Worm (Caenorhabditis elegans) whole organism, late embryonic: ENCODE measurements around the gene C28D4.7.

Source experiments
- F13H6.1 ChIP-seq: sonication (generic microtip); optimal IDR thresholded peaks from 2 replicates; lab custom pipeline; 2016; ENCODE audit warnings: missing genetic modification characterization, missing compliant biosample characterization
- K02D7.2 ChIP-seq: sonication (generic microtip); optimal IDR thresholded peaks from 2 replicates; lab custom pipeline; 2017; ENCODE audit warnings: mild to moderate bottlenecking, missing genetic modification characterization, missing compliant biosample characterization
- K09A11.1 ChIP-seq: sonication (generic microtip); optimal IDR thresholded peaks from 2 replicates; lab custom pipeline; 2017; ENCODE audit warnings: antibody characterized with exemption, mild to moderate bottlenecking, missing genetic modification characterization, missing compliant biosample characterization; ENCODE audit not compliant: insufficient read depth
- T23F11.4 ChIP-seq: fragments of 200-800 bp; sonication (Bioruptor generic); optimal IDR thresholded peaks from 2 replicates; lab custom pipeline; 2018; ENCODE audit warnings: mild to moderate bottlenecking, missing genetic modification characterization, missing compliant biosample characterization
- Y22D7AL.16 ChIP-seq: sonication (generic microtip); optimal IDR thresholded peaks from 2 replicates; lab custom pipeline; 2016; ENCODE audit warnings: missing genetic modification characterization, missing compliant biosample characterization
- ahr-1 ChIP-seq: sonication (generic microtip); optimal IDR thresholded peaks from 2 replicates; lab custom pipeline; 2016; ENCODE audit warnings: missing genetic modification characterization, missing compliant biosample characterization
- ama-1 ChIP-seq: fragments of 150-350 bp; optimal IDR thresholded peaks from 2 replicates; lab custom pipeline; 2014
- ceh-2 ChIP-seq: sonication (generic microtip); optimal IDR thresholded peaks from 2 replicates; lab custom pipeline; 2016; ENCODE audit warnings: missing genotype, missing genetic modification characterization, missing compliant biosample characterization
- ceh-24 ChIP-seq: sonication (generic microtip); optimal IDR thresholded peaks from 2 replicates; lab custom pipeline; 2016; ENCODE audit warnings: mild to moderate bottlenecking, missing genetic modification characterization, missing compliant biosample characterization
- ceh-30 ChIP-seq: fragments of 150-350 bp; optimal IDR thresholded peaks from 2 replicates; lab custom pipeline; 2014; ENCODE audit warnings: missing biosample characterization, missing genetic modification characterization
- che-1 ChIP-seq: sonication (generic microtip); optimal IDR thresholded peaks from 2 replicates; lab custom pipeline; 2016; ENCODE audit warnings: mild to moderate bottlenecking, missing genetic modification characterization, missing compliant biosample characterization
- elt-2 ChIP-seq: sonication (generic microtip); optimal IDR thresholded peaks from 2 replicates; lab custom pipeline; 2016; ENCODE audit warnings: missing genetic modification reagents, missing genetic modification characterization, missing compliant biosample characterization
- eyg-1 ChIP-seq: sonication (generic microtip); optimal IDR thresholded peaks from 2 replicates; lab custom pipeline; 2016; ENCODE audit warnings: missing genotype, missing genetic modification characterization, missing compliant biosample characterization
- fax-1 ChIP-seq: sonication (generic microtip); optimal IDR thresholded peaks from 2 replicates; lab custom pipeline; 2016; ENCODE audit warnings: missing genotype, missing genetic modification characterization, missing compliant biosample characterization
- fkh-6 ChIP-seq: sonication (generic microtip); optimal IDR thresholded peaks from 2 replicates; lab custom pipeline; 2016; ENCODE audit warnings: missing genetic modification characterization, missing compliant biosample characterization
- gmeb-2 ChIP-seq: sonication (generic microtip); optimal IDR thresholded peaks from 2 replicates; lab custom pipeline; 2016; ENCODE audit warnings: missing genetic modification characterization, inconsistent platforms, missing compliant biosample characterization
- hlh-30 ChIP-seq: sonication (generic microtip); optimal IDR thresholded peaks from 2 replicates; lab custom pipeline; 2017; ENCODE audit warnings: antibody characterized with exemption, missing genetic modification characterization, missing compliant biosample characterization; ENCODE audit not compliant: insufficient read depth
- hlh-8 ChIP-seq: sonication (generic microtip); optimal IDR thresholded peaks from 2 replicates; lab custom pipeline; 2016; ENCODE audit warnings: missing genotype, missing genetic modification characterization, missing compliant biosample characterization
- madf-2 ChIP-seq: sonication (generic microtip); optimal IDR thresholded peaks from 2 replicates; lab custom pipeline; 2017; ENCODE audit warnings: missing genetic modification characterization, missing compliant biosample characterization
- mec-3 ChIP-seq: sonication (generic microtip); optimal IDR thresholded peaks from 2 replicates; lab custom pipeline; 2016; ENCODE audit warnings: borderline replicate concordance, missing genetic modification characterization, missing compliant biosample characterization
- nfya-1 ChIP-seq: sonication (generic microtip); optimal IDR thresholded peaks from 2 replicates; lab custom pipeline; 2017; ENCODE audit warnings: missing genetic modification characterization, mild to moderate bottlenecking, missing compliant biosample characterization, antibody characterized with exemption, moderate library complexity
- odd-2 ChIP-seq: sonication (generic microtip); optimal IDR thresholded peaks from 2 replicates; lab custom pipeline; 2017; ENCODE audit warnings: antibody characterized with exemption, mild to moderate bottlenecking, missing genetic modification characterization, missing compliant biosample characterization
- pag-3 ChIP-seq: sonication (generic microtip); optimal IDR thresholded peaks from 2 replicates; lab custom pipeline; 2016; ENCODE audit warnings: missing compliant biosample characterization, missing genetic modification characterization, borderline replicate concordance
- pat-9 ChIP-seq: fragments of 200-800 bp; sonication (Bioruptor generic); optimal IDR thresholded peaks from 2 replicates; lab custom pipeline; 2018; ENCODE audit warnings: mild to moderate bottlenecking, missing genetic modification characterization, moderate library complexity, missing compliant biosample characterization
- pha-2 ChIP-seq: sonication (generic microtip); optimal IDR thresholded peaks from 2 replicates; lab custom pipeline; 2017; ENCODE audit warnings: mild to moderate bottlenecking, missing genetic modification characterization, missing compliant biosample characterization
- pqm-1 ChIP-seq: sonication (generic microtip); optimal IDR thresholded peaks from 2 replicates; lab custom pipeline; 2016; ENCODE audit warnings: missing genetic modification characterization, missing compliant biosample characterization
- ref-2 ChIP-seq: sonication (generic microtip); optimal IDR thresholded peaks from 2 replicates; lab custom pipeline; 2016; ENCODE audit warnings: missing genetic modification characterization, missing compliant biosample characterization
- sdc-2 ChIP-seq: sonication (generic microtip); optimal IDR thresholded peaks from 2 replicates; lab custom pipeline; 2016; ENCODE audit warnings: missing genotype, missing genetic modification characterization, missing compliant biosample characterization
- syd-9 ChIP-seq: sonication (generic microtip); optimal IDR thresholded peaks from 2 replicates; lab custom pipeline; 2016; ENCODE audit warnings: mild to moderate bottlenecking, missing genetic modification characterization, moderate library complexity, missing compliant biosample characterization
- tbx-2 ChIP-seq: sonication (generic microtip); optimal IDR thresholded peaks from 2 replicates; lab custom pipeline; 2016; ENCODE audit warnings: missing genetic modification characterization, missing compliant biosample characterization
- ttx-3 ChIP-seq: sonication (generic microtip); optimal IDR thresholded peaks from 2 replicates; lab custom pipeline; 2016; ENCODE audit warnings: missing genetic modification reagents, missing genetic modification characterization, missing compliant biosample characterization
- unc-3 ChIP-seq, 2 experiments: fragments of 200-800 bp in 1 of 2; sonication (Bioruptor generic) in 1 of 2; sonication (generic microtip) in 1 of 2; conservative IDR thresholded peaks in 1 of 2; optimal IDR thresholded peaks in 1 of 2; 2 replicates each; pipeline versions ENCODE4 v1.3.6 to Lab custom; 2016 to 2022; ENCODE audit warnings: missing compliant biosample characterization in 2 of 2, missing genetic modification characterization in 2 of 2, missing genetic modification reagents in 1 of 2
- unc-42 ChIP-seq: sonication (generic microtip); optimal IDR thresholded peaks from 2 replicates; lab custom pipeline; 2016; ENCODE audit warnings: missing genotype, missing genetic modification characterization, missing compliant biosample characterization
- unc-86 ChIP-seq: sonication (generic microtip); optimal IDR thresholded peaks from 2 replicates; lab custom pipeline; 2016; ENCODE audit warnings: missing genetic modification characterization, missing compliant biosample characterization
- ztf-16 ChIP-seq: sonication (generic microtip); optimal IDR thresholded peaks from 2 replicates; lab custom pipeline; 2017; ENCODE audit warnings: missing genetic modification characterization, missing compliant biosample characterization

C28D4.7 gene

ce11 chrIV:9742883-9743282 lies at the start of gene C28D4.7:
Gene C28D4.7, minus strand, starts transcription at chrIV:9743147.
- no peak for TF ChIP-seq K09A11.1 (tag; lab: Kevin White, UChicago)
- no peak for TF ChIP-seq F13H6.1
- no peak for TF ChIP-seq che-1 (tag; lab: Kevin White, UChicago)
- TF ChIP-seq ama-1 = no peak
- TF ChIP-seq nfya-1 (tag; lab: Kevin White, UChicago) = no peak
- TF ChIP-seq pqm-1 = no peak
- TF ChIP-seq, all 69 proteins: peak for 0

- TF ChIP-seq che-1 (tag; lab: Kevin White, UChicago) (no peak), fkh-6 (tag; lab: Kevin White, UChicago) (no peak), eyg-1 (no peak), Y22D7AL.16 (no peak), F13H6.1 (no peak), mec-3 (tag; lab: Kevin White, UChicago) (no peak), unc-86 (tag; lab: Kevin White, UChicago) (no peak), pat-9 (tag; lab: Kevin White, UChicago) (no peak), ceh-2 (tag; lab: Kevin White, UChicago) (no peak), sdc-2 (tag; lab: Kevin White, UChicago) (no peak), ceh-30 (no peak), T23F11.4 (GFP tag; lab: Kevin White, UChicago) (no peak), unc-3 (GFP tag; conservative IDR thresholded peaks at IDR 0.05; lab: Robert Waterston, UW) (no peak), unc-3 (tag; optimal IDR thresholded peaks at IDR 0.05; lab: Kevin White, UChicago) (no peak), tbx-2 (tag; lab: Kevin White, UChicago) (no peak), madf-2 (no peak), ztf-16 (no peak), ahr-1 (tag; lab: Kevin White, UChicago) (no peak), hlh-8 (tag; lab: Kevin White, UChicago) (no peak), K09A11.1 (tag; lab: Kevin White, UChicago) (no peak), odd-2 (tag; lab: Kevin White, UChicago) (no peak)
Observed at ce11 chrIV:9790708-9791107, 47.8 kb upstream of the C28D4.7 start.

ce11 chrIV:9789496-9789895 lies 46.5 kb upstream of the C28D4.7 start, which contains the start of gene T13F2.4:
Gene T13F2.4, plus strand, starts transcription at chrIV:9789796.
- TF ChIP-seq madf-2 = no peak
- TF ChIP-seq, all 69 proteins: peak for 0

ce11 chrIV:9784689-9785088 lies 41.7 kb upstream of the C28D4.7 start, which contains the start of gene sre-4:
Gene sre-4, minus strand, starts transcription at chrIV:9784789.
- no peak for TF ChIP-seq pha-2 (tag; lab: Kevin White, UChicago)
- TF ChIP-seq K02D7.2 = no peak
- no peak for TF ChIP-seq K09A11.1 (tag; lab: Kevin White, UChicago)
- TF ChIP-seq pag-3 (tag; lab: Kevin White, UChicago) = no peak
- TF ChIP-seq gmeb-2 (tag; lab: Kevin White, UChicago) = no peak
- no peak for TF ChIP-seq ref-2 (tag; lab: Kevin White, UChicago)
- TF ChIP-seq hlh-8 (tag; lab: Kevin White, UChicago) = no peak
- TF ChIP-seq madf-2 = no peak
- TF ChIP-seq eyg-1 = no peak
- TF ChIP-seq ceh-24 (tag; lab: Kevin White, UChicago) = no peak
- no peak for TF ChIP-seq unc-42 (tag; lab: Kevin White, UChicago)
- no peak for TF ChIP-seq elt-2
- TF ChIP-seq syd-9 (tag; lab: Kevin White, UChicago) = no peak
- TF ChIP-seq unc-3 (GFP tag; conservative IDR thresholded peaks at IDR 0.05; lab: Robert Waterston, UW) = no peak
- no peak for TF ChIP-seq unc-3 (tag; optimal IDR thresholded peaks at IDR 0.05; lab: Kevin White, UChicago)
- no peak for TF ChIP-seq hlh-30 (tag; lab: Kevin White, UChicago)
- no peak for TF ChIP-seq T23F11.4 (GFP tag; lab: Kevin White, UChicago)
- TF ChIP-seq ttx-3 = no peak
- TF ChIP-seq fax-1 = no peak
